Fruit fly (Drosophila melanogaster) whole organism, pupa: ENCODE results near the gene CG16779.

Experiments
- CG10348 ChIP-seq: fragments of 200-800 bp; sonication (Bioruptor generic); IDR thresholded peaks from 2 replicates; pipeline ENCODE4 v1.3.6; 2022; ENCODE audit warnings: missing biosample characterization, missing genetic modification characterization
- CG12605 ChIP-seq: fragments of 200-800 bp; sonication (Bioruptor generic); IDR thresholded peaks from 2 replicates; pipeline ENCODE4 v1.3.6; 2022; ENCODE audit warnings: missing biosample characterization, missing genetic modification characterization
- CG13204 ChIP-seq: fragments of 200-800 bp; sonication (Bioruptor generic); optimal IDR thresholded peaks from 2 replicates; lab custom pipeline; 2018; ENCODE audit warnings: missing biosample characterization, mild to moderate bottlenecking, missing genetic modification characterization, moderate library complexity
- CG14655 ChIP-seq: fragments of 200-800 bp; sonication (Bioruptor generic); optimal IDR thresholded peaks from 3 replicates; lab custom pipeline; 2017; ENCODE audit warnings: mild to moderate bottlenecking, missing biosample characterization, missing genetic modification reagents, missing genetic modification characterization
- CG15710 ChIP-seq: fragments of 200-800 bp; sonication (Bioruptor generic); optimal IDR thresholded peaks from 2 replicates; lab custom pipeline; 2018; ENCODE audit warnings: missing biosample characterization, mild to moderate bottlenecking, missing genetic modification characterization, moderate library complexity
- CG17806 ChIP-seq: fragments of 200-800 bp; sonication (Bioruptor generic); optimal IDR thresholded peaks from 2 replicates; lab custom pipeline; 2018; ENCODE audit warnings: missing biosample characterization, mild to moderate bottlenecking, missing genetic modification characterization, moderate library complexity
- CG32121 ChIP-seq: fragments of 200-800 bp; sonication (Bioruptor generic); IDR thresholded peaks from 2 replicates; pipeline ENCODE4 v1.3.6; 2022; ENCODE audit warnings: missing biosample characterization, missing genetic modification characterization
- CG34367 ChIP-seq: fragments of 200-800 bp; sonication (Bioruptor generic); optimal IDR thresholded peaks from 2 replicates; lab custom pipeline; 2018; ENCODE audit warnings: missing biosample characterization, mild to moderate bottlenecking, missing genetic modification characterization
- CG4496 ChIP-seq: fragments of 200-800 bp; sonication (Bioruptor generic); IDR thresholded peaks from 3 replicates; pipeline ENCODE4 v1.3.6; 2022; ENCODE audit warnings: missing biosample characterization, missing genetic modification characterization
- CG8159 ChIP-seq: fragments of 200-800 bp; sonication (Bioruptor generic); optimal IDR thresholded peaks from 3 replicates; lab custom pipeline; 2018; ENCODE audit warnings: missing biosample characterization, mild to moderate bottlenecking, missing genetic modification characterization, moderate library complexity
- CG8301 ChIP-seq: fragments of 200-800 bp; sonication (Bioruptor generic); optimal IDR thresholded peaks from 2 replicates; lab custom pipeline; 2018; ENCODE audit warnings: missing biosample characterization, mild to moderate bottlenecking, missing genetic modification characterization
- CG9948 ChIP-seq: fragments of 200-800 bp; sonication (Bioruptor generic); optimal IDR thresholded peaks from 2 replicates; lab custom pipeline; 2018; ENCODE audit warnings: missing biosample characterization, mild to moderate bottlenecking, missing genetic modification characterization, moderate library complexity
- D1 ChIP-seq: fragments of 200-800 bp; sonication (Bioruptor generic); optimal IDR thresholded peaks from 2 replicates; lab custom pipeline; 2018; ENCODE audit warnings: missing biosample characterization, mild to moderate bottlenecking, missing genetic modification characterization, moderate library complexity
- EcR ChIP-seq: fragments of 200-800 bp; sonication (Bioruptor generic); optimal IDR thresholded peaks from 3 replicates; lab custom pipeline; 2019; ENCODE audit warnings: missing biosample characterization, missing genetic modification characterization, mild to moderate bottlenecking, moderate library complexity, missing genetic modification reagents
- Ets98B ChIP-seq: fragments of 200-800 bp; sonication (Bioruptor generic); IDR thresholded peaks from 2 replicates; pipeline ENCODE4 v1.3.6; 2022; ENCODE audit warnings: missing biosample characterization, missing genetic modification characterization
- Pif1A ChIP-seq: fragments of 200-800 bp; sonication (Bioruptor generic); optimal IDR thresholded peaks from 3 replicates; lab custom pipeline; 2016; ENCODE audit warnings: missing biosample characterization, missing genetic modification characterization
- Pif1B ChIP-seq: fragments of 200-800 bp; sonication (Bioruptor generic); optimal IDR thresholded peaks from 3 replicates; lab custom pipeline; 2016; ENCODE audit warnings: missing biosample characterization, missing genetic modification characterization
- Snoo ChIP-seq: fragments of 200-800 bp; sonication (Bioruptor generic); optimal IDR thresholded peaks from 3 replicates; lab custom pipeline; 2017; ENCODE audit warnings: missing biosample characterization, mild to moderate bottlenecking, missing genetic modification characterization, inconsistent platforms
- fd96Ca ChIP-seq: fragments of 200-800 bp; sonication (Bioruptor generic); IDR thresholded peaks from 3 replicates; pipeline ENCODE4 v1.3.6; 2022; ENCODE audit warnings: missing biosample characterization, missing genetic modification characterization
- gl ChIP-seq: fragments of 200-800 bp; sonication (Bioruptor generic); optimal IDR thresholded peaks from 2 replicates; lab custom pipeline; 2018; ENCODE audit warnings: missing biosample characterization, mild to moderate bottlenecking, missing genetic modification characterization
- rn ChIP-seq: fragments of 200-800 bp; sonication (Bioruptor generic); IDR thresholded peaks from 2 replicates; pipeline ENCODE4 v1.3.6; 2022; ENCODE audit warnings: missing biosample characterization, missing genetic modification characterization

CG16779 gene

dm6 chr3R:9493627-9494626 is at the start of gene CG16779:
TSS of gene CG16779 (minus strand) at chr3R:9493677.
- TF ChIP-seq CG15710 (tag; lab: Kevin White, UChicago) (peak; percentile 34), Pif1B (GFP tag; lab: Kevin White, UChicago) (no peak), CG14655 (peak; percentile 53), CG13204 (GFP tag; lab: Kevin White, UChicago) (peak; percentile 19), CG17806 (tag; lab: Kevin White, UChicago) (no peak), fd96Ca (GFP tag; lab: Robert Waterston, UW) (no peak), CG9948 (tag; lab: Kevin White, UChicago) (peak; percentile 3), CG8301 (tag; lab: Kevin White, UChicago) (peak; percentile 22), CG34367 (tag; lab: Kevin White, UChicago) (peak; percentile 9), CG8159 (tag; lab: Kevin White, UChicago) (peak; percentile 50)

dm6 chr3R:9534595-9535217 is 41.2 kb upstream of the CG16779 start:
- TF ChIP-seq CG10348 (GFP tag; lab: Robert Waterston, UW) (no peak), CG17806 (tag; lab: Kevin White, UChicago) (no peak), CG15710 (tag; lab: Kevin White, UChicago) (no peak), CG4496 (peak; percentile 27; the same call in 2 of the 3 replicates), CG9948 (tag; lab: Kevin White, UChicago) (no peak), CG32121 (GFP tag; lab: Robert Waterston, UW) (no peak), Pif1A (GFP tag; lab: Kevin White, UChicago) (no peak), D1 (tag; lab: Kevin White, UChicago) (no peak), CG34367 (tag; lab: Kevin White, UChicago) (no peak), CG8159 (tag; lab: Kevin White, UChicago) (no peak), Ets98B (peak; percentile 7; the same call in 1 of the 2 replicates), Snoo (tag; lab: Kevin White, UChicago) (no peak), CG12605 (GFP tag; lab: Robert Waterston, UW) (peak; percentile 53), EcR (GFP tag; lab: Kevin White, UChicago) (peak; percentile 69)

dm6 chr3R:9534125-9534496 is 40.6 kb upstream of the CG16779 start:
- peak; percentile 93 for TF ChIP-seq Ets98B
- TF ChIP-seq CG32121 (GFP tag; lab: Robert Waterston, UW), result peak; percentile 91
- TF ChIP-seq CG15710 (tag; lab: Kevin White, UChicago), result peak; percentile 85
- TF ChIP-seq CG9948 (tag; lab: Kevin White, UChicago), result peak; percentile 91
- peak; percentile 90 for TF ChIP-seq CG17806 (tag; lab: Kevin White, UChicago)
- TF ChIP-seq Pif1B (GFP tag; lab: Kevin White, UChicago), result peak; percentile 75
- peak; percentile 94 for TF ChIP-seq CG8301 (tag; lab: Kevin White, UChicago)
- TF ChIP-seq Pif1A (GFP tag; lab: Kevin White, UChicago), result peak; percentile 87
- peak; percentile 45 for TF ChIP-seq gl (tag; lab: Kevin White, UChicago)
- TF ChIP-seq CG14655, result peak; percentile 93
- peak; percentile 22 for TF ChIP-seq CG13204 (GFP tag; lab: Kevin White, UChicago)
- peak; percentile 51; the same call in 1 of the 3 replicates for TF ChIP-seq fd96Ca (GFP tag; lab: Robert Waterston, UW)
- peak; percentile 85 for TF ChIP-seq D1 (tag; lab: Kevin White, UChicago)
- peak; percentile 96 for TF ChIP-seq CG4496
- TF ChIP-seq EcR (GFP tag; lab: Kevin White, UChicago), result no peak
- peak; percentile 83 for TF ChIP-seq CG12605 (GFP tag; lab: Robert Waterston, UW)
- TF ChIP-seq CG34367 (tag; lab: Kevin White, UChicago), result peak; percentile 86
- peak; percentile 79 for TF ChIP-seq Snoo (tag; lab: Kevin White, UChicago)
- TF ChIP-seq CG10348 (GFP tag; lab: Robert Waterston, UW), result peak; percentile 44; the same call in 1 of the 2 replicates
- TF ChIP-seq CG8159 (tag; lab: Kevin White, UChicago), result peak; percentile 90
- peak; percentile 82 for TF ChIP-seq rn (GFP tag; lab: Robert Waterston, UW)

- TF ChIP-seq CG4496, result peak; percentile 90; the same call in 2 of the 3 replicates
- TF ChIP-seq Pif1B (GFP tag; lab: Kevin White, UChicago), result peak; percentile 97
- TF ChIP-seq CG12605 (GFP tag; lab: Robert Waterston, UW), result peak; percentile 44; the same call in 1 of the 2 replicates
- peak; percentile 85 for TF ChIP-seq gl (tag; lab: Kevin White, UChicago)
- TF ChIP-seq CG32121 (GFP tag; lab: Robert Waterston, UW), result peak; percentile 91
- peak; percentile 97 for TF ChIP-seq CG8159 (tag; lab: Kevin White, UChicago)
- peak; percentile 95 for TF ChIP-seq D1 (tag; lab: Kevin White, UChicago)
- TF ChIP-seq CG34367 (tag; lab: Kevin White, UChicago), result peak; percentile 92
- TF ChIP-seq fd96Ca (GFP tag; lab: Robert Waterston, UW), result peak; percentile 93
- peak; percentile 75 for TF ChIP-seq CG10348 (GFP tag; lab: Robert Waterston, UW)
- peak; percentile 96 for TF ChIP-seq CG9948 (tag; lab: Kevin White, UChicago)
- TF ChIP-seq Ets98B, result peak; percentile 77; the same call in 1 of the 2 replicates
- TF ChIP-seq Snoo (tag; lab: Kevin White, UChicago), result peak; percentile 98
- peak; percentile 91 for TF ChIP-seq CG17806 (tag; lab: Kevin White, UChicago)
- peak; percentile 48 for TF ChIP-seq EcR (GFP tag; lab: Kevin White, UChicago)
- peak; percentile 99 for TF ChIP-seq CG14655
- TF ChIP-seq CG8301 (tag; lab: Kevin White, UChicago), result peak; percentile 98
- peak; percentile 89 for TF ChIP-seq CG13204 (GFP tag; lab: Kevin White, UChicago)
- TF ChIP-seq Pif1A (GFP tag; lab: Kevin White, UChicago), result peak; percentile 98
- peak; percentile 94 for TF ChIP-seq CG15710 (tag; lab: Kevin White, UChicago)
- peak; percentile 66 for TF ChIP-seq rn (GFP tag; lab: Robert Waterston, UW)
These were observed 40.0 kb upstream of the CG16779 start for dm6 chr3R:9533181-9534124.
